Worm (Caenorhabditis elegans): Measurements from ENCODE around the gene gpa-11.

Gene gpa-11

DNA sequence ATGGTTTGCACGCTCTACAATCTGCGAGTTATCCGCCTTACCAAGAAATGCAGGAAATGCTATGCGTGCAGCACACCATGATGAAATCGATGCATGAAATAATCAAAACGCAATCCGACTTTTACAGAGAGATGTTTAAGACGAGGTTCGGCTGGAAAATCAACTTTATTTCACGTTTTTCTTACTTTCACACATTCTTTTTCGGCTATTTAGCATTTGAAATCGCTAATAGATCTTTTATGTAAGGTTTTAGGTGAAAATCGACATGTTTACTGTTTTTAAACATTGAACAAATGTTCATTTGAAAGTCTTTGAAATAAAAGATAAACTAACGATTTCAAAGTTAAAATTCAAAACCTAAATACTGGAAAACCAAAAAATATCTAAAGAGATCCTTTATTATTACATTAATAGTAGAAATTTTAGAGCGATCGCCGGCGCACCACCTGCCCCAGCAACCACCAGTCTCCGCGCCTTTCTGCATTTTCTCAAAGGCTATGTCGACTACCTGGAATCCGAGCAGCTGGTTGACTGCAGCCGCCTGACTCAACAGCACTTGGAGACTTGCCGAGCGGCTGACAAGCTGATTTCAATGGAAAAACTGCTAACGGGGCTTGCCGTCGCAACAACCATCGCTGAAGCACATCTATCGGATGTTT is 18.8 kb upstream of the gpa-11 start:
- TF ChIP-seq pqm-1 (tag; optimal IDR thresholded peaks at IDR 0.05) (no peak), snu-23 (GFP tag; optimal IDR thresholded peaks at IDR 0.05) (no peak), efl-1 (optimal IDR thresholded peaks at IDR 0.05) (no peak), efl-1 (GFP tag; optimal IDR thresholded peaks at IDR 0.05 in 1 of 2) (peak in 1 of 2 experiments; percentile 72)

DNA sequence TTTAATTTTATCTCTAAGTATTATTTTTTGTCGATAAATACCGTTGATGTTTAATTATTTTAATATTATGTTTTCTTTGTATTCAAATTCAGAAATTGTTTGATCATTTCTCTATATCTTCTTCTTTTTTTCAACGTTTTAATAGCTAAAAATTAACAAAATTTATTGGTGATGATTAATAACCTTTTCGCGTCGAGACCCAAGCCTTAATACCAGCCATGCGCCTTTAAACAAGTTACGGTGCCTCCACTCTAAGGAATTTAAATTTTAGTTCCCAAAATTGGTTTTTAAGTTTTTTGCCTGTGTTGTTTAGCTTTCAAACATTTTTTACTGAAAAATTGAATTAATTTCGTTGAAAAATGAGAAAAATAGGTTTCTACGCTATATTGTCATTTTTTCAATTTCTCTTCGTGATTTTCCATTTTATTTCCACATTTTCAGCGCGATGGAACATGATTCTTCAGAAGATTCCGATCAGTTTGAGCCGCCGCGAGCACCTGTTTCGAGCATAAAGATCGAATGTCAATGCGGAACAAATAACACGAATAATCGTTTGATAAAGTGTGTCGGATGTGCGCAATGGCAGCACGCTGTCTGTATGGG is 17.8 kb upstream of the gpa-11 start, which contains the start of gene C16A11.3:
TSS of gene C16A11.3 (plus strand) at position 440 of the 603 bp plus-strand sequence.
- TF ChIP-seq unc-130 (tag; optimal IDR thresholded peaks at IDR 0.05) (no peak), sox-4 (tag; optimal IDR thresholded peaks at IDR 0.05) (no peak), blmp-1 (tag; optimal IDR thresholded peaks at IDR 0.05) (no peak), nhr-76 (tag; optimal IDR thresholded peaks at IDR 0.05) (no peak), nhr-28 (tag; optimal IDR thresholded peaks at IDR 0.05) (no peak), pqm-1 (tag; optimal IDR thresholded peaks at IDR 0.05) (no peak)

DNA sequence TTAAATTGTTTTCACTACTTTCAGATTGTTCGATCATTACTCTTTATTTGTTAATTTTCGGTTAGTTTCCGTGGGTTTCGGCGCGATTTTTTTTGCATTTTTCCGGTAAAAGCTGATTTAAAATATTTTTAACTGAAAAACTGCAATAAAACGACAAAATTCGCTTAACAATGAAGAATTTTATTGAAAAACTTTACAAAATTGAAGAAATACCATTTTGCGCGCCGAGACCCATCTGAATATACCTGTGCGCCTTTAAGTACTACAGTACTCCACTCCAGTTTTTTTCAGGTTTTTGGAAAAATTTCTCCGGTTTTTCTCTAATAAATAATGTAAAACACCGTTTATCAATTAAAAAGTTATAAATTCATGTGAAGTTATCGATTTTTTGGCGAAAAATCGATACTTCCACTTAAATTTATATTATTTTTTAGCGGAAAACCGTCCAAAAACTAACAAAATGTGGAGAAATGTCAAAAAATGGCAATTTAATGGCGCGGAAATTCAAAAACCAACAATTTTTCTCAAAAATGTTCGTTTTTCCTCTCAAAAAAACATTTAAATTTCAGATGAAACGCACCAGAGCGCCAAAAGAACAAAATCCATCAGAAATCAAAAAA is 16.1 kb upstream of the gpa-11 start, which contains the start of gene C16A11.10:
TSS of gene C16A11.10 (plus strand) at position 570 of the 620 bp plus-strand sequence.
- TF ChIP-seq ceh-63 (GFP tag; optimal IDR thresholded peaks at IDR 0.05) (no peak), lsy-2 (tag; optimal IDR thresholded peaks at IDR 0.05) (no peak), mdl-1 (tag; optimal IDR thresholded peaks at IDR 0.05) (no peak), hlh-4 (tag; optimal IDR thresholded peaks at IDR 0.05) (no peak), pqm-1 (tag; optimal IDR thresholded peaks at IDR 0.05) (no peak), dpl-1 (GFP tag; optimal IDR thresholded peaks at IDR 0.05) (no peak), nhr-47 (tag; optimal IDR thresholded peaks at IDR 0.05) (no peak), nhr-237 (tag; optimal IDR thresholded peaks at IDR 0.05) (no peak), ceh-82 (tag; optimal IDR thresholded peaks at IDR 0.05) (no peak), irx-1 (tag; optimal IDR thresholded peaks at IDR 0.05) (no peak), lin-14 (GFP tag; optimal IDR thresholded peaks at IDR 0.05) (no peak), nhr-11 (tag; optimal IDR thresholded peaks at IDR 0.05) (no peak), vab-15 (tag; optimal IDR thresholded peaks at IDR 0.05) (no peak)

DNA sequence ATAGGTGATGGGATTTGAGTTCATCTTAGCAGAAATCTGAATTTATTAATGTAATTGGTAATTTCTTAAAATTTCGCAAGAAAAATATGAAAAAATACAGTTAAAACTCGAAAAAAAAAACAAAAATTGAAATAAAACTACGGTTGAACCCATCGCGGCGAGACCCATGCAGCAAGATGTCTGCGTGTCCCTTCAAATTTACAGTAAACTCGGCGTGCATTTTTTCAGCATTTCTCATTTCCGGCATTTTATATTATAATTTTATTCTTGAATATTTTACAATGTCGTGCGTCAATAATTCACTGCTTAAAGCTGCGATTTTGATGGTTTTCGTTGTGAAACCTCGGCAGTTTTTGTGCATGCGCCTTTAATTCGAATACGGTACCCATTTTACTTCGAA is 11.0 kb upstream of the gpa-11 start, which contains the start of gene fbxc-43:
TSS of gene fbxc-43 (minus strand) at position 38 of the 400 bp plus-strand sequence.
- TF ChIP-seq unc-86 (tag; optimal IDR thresholded peaks at IDR 0.05), result no peak
- TF ChIP-seq lin-15B (tag; optimal IDR thresholded peaks at IDR 0.05), result no peak
- TF ChIP-seq skn-1 (tag; optimal IDR thresholded peaks at IDR 0.05), result no peak
- TF ChIP-seq lin-13 (GFP tag; optimal IDR thresholded peaks at IDR 0.05), result no peak
- TF ChIP-seq unc-62 (GFP tag; optimal IDR thresholded peaks at IDR 0.05), result no peak
- TF ChIP-seq xbp-1 (tag; optimal IDR thresholded peaks at IDR 0.05), result no peak
- no peak for TF ChIP-seq fkh-4 (tag; optimal IDR thresholded peaks at IDR 0.05; ENCODE audit: borderline replicate concordance)
- no peak for TF ChIP-seq fkh-8 (tag; optimal IDR thresholded peaks at IDR 0.05)
- no peak for TF ChIP-seq snpc-4 (tag; optimal IDR thresholded peaks at IDR 0.05)
- no peak for TF ChIP-seq lir-3 (tag; optimal IDR thresholded peaks at IDR 0.05; ENCODE audit: poor library complexity)
- no peak for TF ChIP-seq mef-2 (tag; optimal IDR thresholded peaks at IDR 0.05)
- TF ChIP-seq elt-2 (tag; optimal IDR thresholded peaks at IDR 0.05), result no peak
- no peak for TF ChIP-seq snu-23 (GFP tag; optimal IDR thresholded peaks at IDR 0.05)
- no peak for TF ChIP-seq nhr-71 (tag; optimal IDR thresholded peaks at IDR 0.05)
- TF ChIP-seq efl-1 (optimal IDR thresholded peaks at IDR 0.05), result no peak
- no peak for TF ChIP-seq efl-1 (GFP tag; optimal IDR thresholded peaks at IDR 0.05 in 1 of 2)
- TF ChIP-seq pag-3 (tag; optimal IDR thresholded peaks at IDR 0.05; ENCODE audit: borderline replicate concordance, insufficient read depth), result no peak
- TF ChIP-seq C34B4.2 (tag; optimal IDR thresholded peaks at IDR 0.05), result no peak
- no peak for TF ChIP-seq nhr-12 (tag; optimal IDR thresholded peaks at IDR 0.05)
- TF ChIP-seq sup-37 (GFP tag; optimal IDR thresholded peaks at IDR 0.05), result no peak

Data from whole organism, L1 larva.